Worm (Caenorhabditis elegans): Measurements from ENCODE around the gene snr-3.

- TF ChIP-seq efl-1 (optimal IDR thresholded peaks at IDR 0.05) (no peak), efl-1 (GFP tag; optimal IDR thresholded peaks at IDR 0.05 in 1 of 2) (no peak), irx-1 (tag; optimal IDR thresholded peaks at IDR 0.05) (no peak), nhr-28 (tag; optimal IDR thresholded peaks at IDR 0.05) (no peak), unc-86 (tag; optimal IDR thresholded peaks at IDR 0.05) (no peak), tbx-2 (tag; optimal IDR thresholded peaks at IDR 0.05) (no peak), nhr-76 (tag; optimal IDR thresholded peaks at IDR 0.05) (no peak)
These were observed 48.4 kb downstream of the snr-3 start, which contains the start of gene cutl-16 for ce11 chrII:6441128-6441527.
